Fruit fly (Drosophila melanogaster) whole organism, embryonic: Measurements from ENCODE around the gene nmdyn-D6.
A peak's percentile ranks its signal among the peaks of the same experiment; 100 is the strongest.

ENCODE experiments used
- Asciz ChIP-seq: fragments of 200-800 bp; sonication (Bioruptor generic); optimal IDR thresholded peaks from 2 replicates; lab custom pipeline; 2017; ENCODE audit warnings: missing biosample characterization, mild to moderate bottlenecking, missing genetic modification characterization, missing genetic modification reagents
- B-H2 ChIP-seq: fragments of 200-800 bp; sonication (Bioruptor generic); optimal IDR thresholded peaks from 2 replicates; lab custom pipeline; 2018; ENCODE audit warnings: missing biosample characterization, mild to moderate bottlenecking, missing genetic modification characterization
- CG10462 ChIP-seq: fragments of 200-800 bp; sonication (Bioruptor generic); optimal IDR thresholded peaks from 2 replicates; lab custom pipeline; 2016; ENCODE audit warnings: missing biosample characterization, missing genetic modification characterization
- CG10654 ChIP-seq: fragments of 200-800 bp; sonication (Bioruptor generic); optimal IDR thresholded peaks from 2 replicates; lab custom pipeline; 2016; ENCODE audit warnings: missing biosample characterization, missing genetic modification characterization
- CG12236 ChIP-seq: fragments of 200-800 bp; sonication (Bioruptor generic); optimal IDR thresholded peaks from 2 replicates; lab custom pipeline; 2016; ENCODE audit warnings: missing biosample characterization, missing genetic modification characterization
- CG15514 ChIP-seq: fragments of 200-800 bp; sonication (Bioruptor generic); optimal IDR thresholded peaks from 3 replicates; lab custom pipeline; 2017; ENCODE audit warnings: missing biosample characterization, missing genetic modification characterization, mild to moderate bottlenecking, moderate library complexity, missing genetic modification reagents
- CG18262 ChIP-seq: fragments of 200-800 bp; optimal IDR thresholded peaks from 3 replicates; lab custom pipeline; 2019; ENCODE audit warnings: missing biosample characterization, mild to moderate bottlenecking, missing genetic modification characterization, moderate library complexity
- CG1832 ChIP-seq: fragments of 200-800 bp; sonication (Bioruptor generic); optimal IDR thresholded peaks from 2 replicates; lab custom pipeline; 2017; ENCODE audit warnings: missing biosample characterization, mild to moderate bottlenecking, missing genetic modification characterization, inconsistent platforms
- CG2712 ChIP-seq: fragments of 200-800 bp; optimal IDR thresholded peaks from 3 replicates; lab custom pipeline; 2019; ENCODE audit warnings: missing biosample characterization, mild to moderate bottlenecking, missing genetic modification characterization, moderate library complexity
- CG32772 ChIP-seq: fragments of 200-800 bp; sonication (Bioruptor generic); IDR thresholded peaks from 2 replicates; pipeline ENCODE4 v1.3.6; 2022; ENCODE audit warnings: missing biosample characterization, missing genetic modification characterization
- CG42726 ChIP-seq: fragments of 200-800 bp; sonication (Bioruptor generic); IDR thresholded peaks from 2 replicates; pipeline ENCODE4 v1.3.6; 2022; ENCODE audit warnings: missing biosample characterization, missing genetic modification characterization; ENCODE audit not compliant: partially characterized antibody
- CG4617 ChIP-seq: fragments of 200-800 bp; sonication (Bioruptor generic); optimal IDR thresholded peaks from 3 replicates; lab custom pipeline; 2016; ENCODE audit warnings: missing biosample characterization, missing genetic modification characterization, borderline replicate concordance
- CG7839 ChIP-seq: fragments of 200-800 bp; sonication (Bioruptor generic); optimal IDR thresholded peaks from 3 replicates; lab custom pipeline; 2018; ENCODE audit warnings: missing biosample characterization, mild to moderate bottlenecking, missing genetic modification characterization, moderate library complexity
- CG8924 ChIP-seq: fragments of 200-800 bp; optimal IDR thresholded peaks from 3 replicates; lab custom pipeline; 2019; ENCODE audit warnings: missing biosample characterization, mild to moderate bottlenecking, missing genetic modification characterization, moderate library complexity
- CG9932 ChIP-seq: fragments of 200-800 bp; sonication (Bioruptor generic); IDR thresholded peaks from 2 replicates; pipeline ENCODE4 v1.3.6; 2022; ENCODE audit warnings: missing biosample characterization, missing genetic modification characterization
- Dbx ChIP-seq: fragments of 200-800 bp; sonication (Bioruptor generic); IDR thresholded peaks from 3 replicates; pipeline ENCODE4 v1.3.6; 2022; ENCODE audit warnings: missing biosample characterization, missing genetic modification characterization
- Dp ChIP-seq: fragments of 200-800 bp; sonication (Bioruptor generic); optimal IDR thresholded peaks from 2 replicates; lab custom pipeline; 2018; ENCODE audit warnings: missing biosample characterization, mild to moderate bottlenecking, missing genetic modification characterization, moderate library complexity
- ERR ChIP-seq: fragments of 200-800 bp; sonication (Bioruptor generic); optimal IDR thresholded peaks from 2 replicates; lab custom pipeline; 2016; ENCODE audit warnings: missing biosample characterization, missing genetic modification characterization
- Fer3 ChIP-seq: fragments of 200-800 bp; sonication (Bioruptor generic); optimal IDR thresholded peaks from 2 replicates; lab custom pipeline; 2018; ENCODE audit warnings: missing biosample characterization, mild to moderate bottlenecking, missing genetic modification characterization, moderate library complexity
- Gsc ChIP-seq: fragments of 200-800 bp; sonication (Bioruptor generic); IDR thresholded peaks from 2 replicates; pipeline ENCODE4 v1.3.6; 2022; ENCODE audit warnings: missing biosample characterization, missing genetic modification characterization
- NFAT ChIP-seq: fragments of 200-800 bp; sonication (Bioruptor generic); IDR thresholded peaks from 2 replicates; pipeline ENCODE4 v1.3.6; 2022; ENCODE audit warnings: missing biosample characterization, missing genetic modification characterization
- NK7.1 ChIP-seq: fragments of 200-800 bp; sonication (Bioruptor generic); optimal IDR thresholded peaks from 3 replicates; lab custom pipeline; 2016; ENCODE audit warnings: missing biosample characterization, missing genetic modification characterization
- Ravus ChIP-seq: fragments of 200-800 bp; sonication (Bioruptor generic); IDR thresholded peaks from 2 replicates; pipeline ENCODE4 v1.3.6; 2022; ENCODE audit warnings: missing biosample characterization, missing genetic modification characterization
- Side ChIP-seq: fragments of 200-800 bp; sonication (Bioruptor generic); optimal IDR thresholded peaks from 2 replicates; lab custom pipeline; 2016; ENCODE audit warnings: missing biosample characterization, missing genetic modification characterization
- caup ChIP-seq: fragments of 200-800 bp; sonication (Bioruptor generic); optimal IDR thresholded peaks from 3 replicates; lab custom pipeline; 2017; ENCODE audit warnings: missing biosample characterization, mild to moderate bottlenecking, missing genetic modification characterization, moderate library complexity; ENCODE audit not compliant: severe bottlenecking
- disco-r ChIP-seq: fragments of 200-800 bp; sonication (Bioruptor generic); optimal IDR thresholded peaks from 2 replicates; lab custom pipeline; 2016; ENCODE audit warnings: missing biosample characterization, missing genetic modification characterization
- dmrt11E ChIP-seq: fragments of 200-800 bp; sonication (Bioruptor generic); optimal IDR thresholded peaks from 3 replicates; lab custom pipeline; 2018; ENCODE audit warnings: missing biosample characterization, mild to moderate bottlenecking, missing genetic modification characterization, moderate library complexity
- eyg ChIP-seq: fragments of 200-800 bp; sonication (Bioruptor generic); optimal IDR thresholded peaks from 3 replicates; lab custom pipeline; 2016; ENCODE audit warnings: missing biosample characterization, missing genetic modification characterization
- fd102C ChIP-seq: fragments of 200-800 bp; sonication (Bioruptor generic); optimal IDR thresholded peaks from 2 replicates; lab custom pipeline; 2018; ENCODE audit warnings: missing biosample characterization, mild to moderate bottlenecking, missing genetic modification characterization, moderate library complexity
- fd3F ChIP-seq: fragments of 200-800 bp; sonication (Bioruptor generic); optimal IDR thresholded peaks from 2 replicates; lab custom pipeline; 2018; ENCODE audit warnings: missing biosample characterization, mild to moderate bottlenecking, missing genetic modification characterization, moderate library complexity
- fd96Cb ChIP-seq: fragments of 200-800 bp; sonication (Bioruptor generic); optimal IDR thresholded peaks from 2 replicates; lab custom pipeline; 2018; ENCODE audit warnings: missing biosample characterization, mild to moderate bottlenecking, missing genetic modification characterization, moderate library complexity
- gcm ChIP-seq: fragments of 200-800 bp; sonication (Bioruptor generic); optimal IDR thresholded peaks from 2 replicates; lab custom pipeline; 2019; ENCODE audit warnings: missing biosample characterization, mild to moderate bottlenecking, missing genetic modification characterization, moderate library complexity
- ind ChIP-seq: fragments of 200-800 bp; sonication (Bioruptor generic); optimal IDR thresholded peaks from 3 replicates; lab custom pipeline; 2016; ENCODE audit warnings: missing biosample characterization, missing genetic modification characterization
- lbe ChIP-seq: fragments of 200-800 bp; sonication (Bioruptor generic); optimal IDR thresholded peaks from 2 replicates; lab custom pipeline; 2016; ENCODE audit warnings: missing biosample characterization, mild to moderate bottlenecking, missing genetic modification characterization
- org-1 ChIP-seq: fragments of 200-800 bp; sonication (Bioruptor generic); optimal IDR thresholded peaks from 2 replicates; lab custom pipeline; 2017; ENCODE audit warnings: missing biosample characterization, missing genetic modification characterization
- pan ChIP-seq, 4 experiments: fragments of >200 bp in 3 of 4; fragments of 200-800 bp in 1 of 4; sonication (Bioruptor generic) in 1 of 4; optimal IDR thresholded peaks in 3 of 4; IDR thresholded peaks in 1 of 4; 2 replicates each; pipeline versions ENCODE4 v1.3.6 to Lab custom; 2017 to 2022; ENCODE audit warnings: missing biosample characterization in 2 of 4, missing genetic modification characterization in 2 of 4, mixed read lengths in 1 of 4
- pum ChIP-seq: fragments of 200-800 bp; sonication (Bioruptor generic); optimal IDR thresholded peaks from 2 replicates; lab custom pipeline; 2016; ENCODE audit warnings: missing biosample characterization, missing genetic modification characterization
- rib ChIP-seq: fragments of 200-800 bp; sonication (Bioruptor generic); IDR thresholded peaks from 2 replicates; pipeline ENCODE4 v1.3.6; 2022; ENCODE audit warnings: missing biosample characterization, missing genetic modification characterization
- row ChIP-seq: fragments of 200-800 bp; sonication (Bioruptor generic); IDR thresholded peaks from 3 replicates; pipeline ENCODE4 v1.3.6; 2022; ENCODE audit warnings: missing biosample characterization, missing genetic modification characterization
- sc ChIP-seq, 3 experiments: fragments of >200 bp in 2 of 3; fragments of 200-800 bp in 1 of 3; sonication (Bioruptor generic) in 1 of 3; optimal IDR thresholded peaks; 2 replicates in 2 of 3; 3 replicates in 1 of 3; lab custom pipeline; 2017; ENCODE audit warnings: mild to moderate bottlenecking in 1 of 3, missing biosample characterization in 1 of 3, missing genetic modification characterization in 1 of 3, missing genetic modification reagents in 1 of 3
- scrt ChIP-seq: fragments of 200-800 bp; sonication (Bioruptor generic); optimal IDR thresholded peaks from 2 replicates; lab custom pipeline; 2018; ENCODE audit warnings: missing biosample characterization, mild to moderate bottlenecking, missing genetic modification characterization, moderate library complexity
- sens ChIP-seq: fragments of 200-800 bp; sonication (Bioruptor generic); peaks from one replicate; lab custom pipeline; 2016; ENCODE audit warnings: missing biosample characterization, missing genetic modification characterization
- sens-2 ChIP-seq: fragments of 200-800 bp; sonication (Bioruptor generic); IDR thresholded peaks from 2 replicates; pipeline ENCODE4 v1.3.6; 2022; ENCODE audit warnings: missing biosample characterization, missing genetic modification characterization
- sqz ChIP-seq: fragments of 200-800 bp; sonication (Bioruptor generic); optimal IDR thresholded peaks from 3 replicates; lab custom pipeline; 2018; ENCODE audit warnings: missing biosample characterization, mild to moderate bottlenecking, missing genetic modification characterization
- ttk ChIP-seq: fragments of 200-800 bp; sonication (Bioruptor generic); IDR thresholded peaks from 2 replicates; pipeline ENCODE4 v2.1.2; 2022; ENCODE audit warnings: missing biosample characterization, missing genetic modification characterization
- unc-4 ChIP-seq: fragments of 200-800 bp; sonication (Bioruptor generic); IDR thresholded peaks from 2 replicates; pipeline ENCODE4 v1.3.6; 2022; ENCODE audit warnings: missing biosample characterization, missing genetic modification characterization; ENCODE audit not compliant: partially characterized antibody
- vnd ChIP-seq: fragments of 200-800 bp; sonication (Bioruptor generic); IDR thresholded peaks from 3 replicates; pipeline ENCODE4 v1.3.6; 2022; ENCODE audit warnings: missing biosample characterization, missing genetic modification characterization; ENCODE audit not compliant: partially characterized antibody
- vvl ChIP-seq: fragments of 200-800 bp; sonication (Bioruptor generic); IDR thresholded peaks from 2 replicates; pipeline ENCODE4 v1.3.6; 2022; ENCODE audit warnings: missing biosample characterization, missing genetic modification characterization

nmdyn-D6 gene

DNA sequence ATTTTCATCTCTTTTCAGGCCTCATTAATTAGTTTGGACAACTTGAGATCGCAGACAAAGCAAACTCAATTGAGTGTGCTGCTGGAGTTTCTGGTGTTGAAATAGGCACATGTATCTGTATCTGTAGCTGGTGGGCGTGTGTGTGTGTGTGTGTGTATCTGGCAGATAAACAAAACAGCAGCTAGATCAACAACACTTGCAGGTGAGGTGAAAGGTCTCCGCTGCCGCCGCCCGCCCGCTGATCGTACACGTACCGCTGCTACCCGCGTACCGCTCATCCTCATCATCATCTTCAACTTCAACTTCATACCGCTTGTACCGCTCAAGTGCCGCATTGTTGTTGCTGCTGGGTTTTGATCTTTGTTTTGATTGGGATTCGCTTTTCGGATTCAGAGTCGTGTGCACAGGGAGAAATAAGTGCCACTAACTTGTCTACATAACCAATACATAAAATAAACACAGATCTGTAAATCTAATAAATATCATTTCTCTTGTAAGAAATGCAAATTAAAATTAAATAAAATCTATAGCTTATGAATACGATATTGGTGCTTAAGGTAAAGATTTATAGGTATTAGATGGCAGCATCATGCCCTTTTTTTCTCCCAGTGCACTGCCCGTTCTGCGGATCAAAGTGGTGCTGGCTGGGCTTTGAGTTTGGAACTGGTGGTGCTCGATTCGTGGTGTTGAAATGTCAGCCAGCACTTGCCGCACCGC is 43.8 kb downstream of the nmdyn-D6 start (continued):
- TF ChIP-seq ttk (peak; percentile 59; the same call in 1 of the 2 replicates), org-1 (GFP tag; lab: Kevin White, UChicago) (peak; percentile 84), pum (GFP tag; lab: Kevin White, UChicago) (peak; percentile 74), CG10462 (GFP tag; lab: Kevin White, UChicago) (peak; percentile 70), CG9932 (GFP tag; lab: Robert Waterston, UW) (no peak), ind (GFP tag; lab: Kevin White, UChicago) (peak; percentile 60), eyg (GFP tag; lab: Kevin White, UChicago) (no peak), disco-r (GFP tag; lab: Kevin White, UChicago) (no peak), vnd (no peak), row (GFP tag; lab: Robert Waterston, UW) (peak; percentile 86), caup (GFP tag; lab: Kevin White, UChicago) (peak; percentile 36), Fer3 (peak; percentile 51), CG7839 (peak; percentile 90), CG2712 (tag; lab: Kevin White, UChicago) (peak; percentile 95), fd96Cb (peak; percentile 91), rib (GFP tag; lab: Robert Waterston, UW) (no peak), sc (optimal IDR thresholded peaks at IDR 0.05; lab: Kevin White, UChicago) (no peak), sc (GFP tag; optimal IDR thresholded peaks at IDR 0.05; lab: Kevin White, UChicago) (peak; percentile 60), gcm (peak; percentile 87), CG1832 (GFP tag; lab: Kevin White, UChicago) (no peak), NFAT (GFP tag; lab: Robert Waterston, UW) (no peak), sens-2 (GFP tag; lab: Robert Waterston, UW) (peak; percentile 62; the same call in 1 of the 2 replicates), Side (GFP tag; lab: Kevin White, UChicago) (peak; percentile 48), fd102C (GFP tag; lab: Kevin White, UChicago) (peak; percentile 74), sqz (GFP tag; lab: Kevin White, UChicago) (peak; percentile 60), pan (optimal IDR thresholded peaks at IDR 0.05; lab: Kevin White, UChicago) (no peak), pan (GFP tag; optimal IDR thresholded peaks at IDR 0.05 in 1 of 2, IDR thresholded peaks at IDR 0.05 in 1 of 2) (peak in 1 of 2 experiments; percentile 69), vvl (peak; percentile 88), scrt (peak; percentile 40), Gsc (GFP tag; lab: Robert Waterston, UW) (peak; percentile 71), Dbx (GFP tag; lab: Robert Waterston, UW) (no peak), CG12236 (GFP tag; lab: Kevin White, UChicago) (peak; percentile 61), ERR (no peak), dmrt11E (tag; lab: Kevin White, UChicago) (peak; percentile 95), NK7.1 (GFP tag; lab: Kevin White, UChicago) (no peak), Ravus (GFP tag; lab: Robert Waterston, UW) (peak; percentile 38), sens (peak; percentile 97), CG10654 (GFP tag; lab: Kevin White, UChicago) (peak; percentile 68), CG15514 (GFP tag; lab: Kevin White, UChicago) (peak; percentile 26), Asciz (GFP tag; lab: Kevin White, UChicago) (peak; percentile 74), CG4617 (GFP tag; lab: Kevin White, UChicago) (peak; percentile 32), fd3F (GFP tag; lab: Kevin White, UChicago) (no peak), Dp (no peak), CG8924 (tag; lab: Kevin White, UChicago) (peak; percentile 90), CG32772 (GFP tag; lab: Robert Waterston, UW) (peak; percentile 74), CG42726 (GFP tag; lab: Robert Waterston, UW) (no peak), unc-4 (no peak), B-H2 (GFP tag; lab: Kevin White, UChicago) (no peak), lbe (no peak), CG18262 (tag; lab: Kevin White, UChicago) (peak; percentile 94)
